Worm (Caenorhabditis elegans) whole organism, L1 larva: Measurements from ENCODE around the gene pqe-1.

Experiments
- C16A3.4 ChIP-seq: fragments of 150-350 bp; optimal IDR thresholded peaks from 2 replicates; lab custom pipeline; 2014; ENCODE audit warnings: missing biosample characterization, missing genetic modification characterization
- F16B12.6 ChIP-seq: fragments of 150-350 bp; optimal IDR thresholded peaks from 2 replicates; lab custom pipeline; 2014; ENCODE audit warnings: missing biosample characterization, missing genetic modification characterization
- Y116A8C.19 ChIP-seq: sonication (generic microtip); optimal IDR thresholded peaks from 2 replicates; lab custom pipeline; 2016; ENCODE audit warnings: missing compliant biosample characterization, missing genetic modification characterization, borderline replicate concordance
- blmp-1 ChIP-seq: fragments of 150-350 bp; optimal IDR thresholded peaks from 2 replicates; lab custom pipeline; 2014; ENCODE audit warnings: missing biosample characterization, missing genetic modification characterization
- ceh-8 ChIP-seq: fragments of 200-800 bp; sonication (Bioruptor generic); optimal IDR thresholded peaks from 2 replicates; lab custom pipeline; 2018; ENCODE audit warnings: mild to moderate bottlenecking, missing genetic modification characterization, moderate library complexity, missing compliant biosample characterization
- ceh-82 ChIP-seq, 3 experiments: fragments of 150-350 bp in 1 of 3; sonication (generic microtip) in 2 of 3; optimal IDR thresholded peaks; 2 replicates each; lab custom pipeline; 2014 to 2017; ENCODE audit warnings: missing biosample characterization in 3 of 3, missing genetic modification characterization in 3 of 3
- ceh-90 ChIP-seq: sonication (generic microtip); optimal IDR thresholded peaks from 2 replicates; lab custom pipeline; 2016; ENCODE audit warnings: missing genetic modification characterization, missing compliant biosample characterization
- ces-1 ChIP-seq: fragments of 150-350 bp; optimal IDR thresholded peaks from 2 replicates; lab custom pipeline; 2014; ENCODE audit warnings: missing biosample characterization, missing genetic modification reagents, missing genetic modification characterization
- dpl-1 ChIP-seq, 3 experiments: fragments of 150-350 bp in 2 of 3; sonication (generic microtip) in 1 of 3; optimal IDR thresholded peaks; 2 replicates each; lab custom pipeline; 2014 to 2017; ENCODE audit warnings: missing biosample characterization in 3 of 3, missing genetic modification characterization in 3 of 3, missing genetic modification reagents in 3 of 3
- dsc-1 ChIP-seq: sonication (generic microtip); optimal IDR thresholded peaks from 2 replicates; lab custom pipeline; 2016; ENCODE audit warnings: mild to moderate bottlenecking, missing genetic modification characterization, missing compliant biosample characterization
- efl-1 ChIP-seq, 4 experiments: fragments of 150-350 bp; optimal IDR thresholded peaks in 3 of 4; peaks in 1 of 4; 1 replicate in 1 of 4; 2 replicates in 3 of 4; lab custom pipeline; 2014; ENCODE audit warnings: missing biosample characterization in 2 of 4, missing genetic modification characterization in 2 of 4, missing genetic modification reagents in 2 of 4
- elt-2 ChIP-seq: sonication (generic microtip); optimal IDR thresholded peaks from 2 replicates; lab custom pipeline; 2016; ENCODE audit warnings: missing genetic modification characterization, mild to moderate bottlenecking, inconsistent platforms, missing compliant biosample characterization, missing genetic modification reagents
- elt-3 ChIP-seq, 6 experiments: fragments of 150-350 bp in 1 of 6; sonication (generic microtip); optimal IDR thresholded peaks; 2 replicates each; lab custom pipeline; 2017 to 2018; ENCODE audit warnings: missing biosample characterization in 6 of 6, missing genetic modification characterization in 6 of 6, inconsistent platforms in 1 of 6
- fkh-8 ChIP-seq: sonication (generic microtip); optimal IDR thresholded peaks from 2 replicates; lab custom pipeline; 2016; ENCODE audit warnings: mild to moderate bottlenecking, missing genetic modification characterization, missing compliant biosample characterization
- fos-1 ChIP-seq: fragments of 150-350 bp; optimal IDR thresholded peaks from 2 replicates; lab custom pipeline; 2014; ENCODE audit warnings: missing biosample characterization, missing genetic modification characterization
- hpl-2 ChIP-seq: fragments of 150-350 bp; optimal IDR thresholded peaks from 2 replicates; lab custom pipeline; 2014; ENCODE audit warnings: missing biosample characterization, missing genetic modification reagents, missing genetic modification characterization
- irx-1 ChIP-seq: sonication (generic microtip); optimal IDR thresholded peaks from 2 replicates; lab custom pipeline; 2016; ENCODE audit warnings: missing genetic modification characterization, missing compliant biosample characterization
- isw-1 ChIP-seq: fragments of 200-800 bp; sonication (Bioruptor generic); IDR thresholded peaks from 2 replicates; pipeline ENCODE4 v1.3.6; 2022; ENCODE audit warnings: missing genetic modification characterization, missing compliant biosample characterization
- jun-1 ChIP-seq: fragments of 150-350 bp; optimal IDR thresholded peaks from 2 replicates; lab custom pipeline; 2014; ENCODE audit warnings: missing biosample characterization, missing genetic modification reagents, missing genetic modification characterization
- lin-13 ChIP-seq: fragments of 150-350 bp; optimal IDR thresholded peaks from 2 replicates; lab custom pipeline; 2014; ENCODE audit warnings: missing biosample characterization, missing genetic modification reagents, missing genetic modification characterization
- lin-14 ChIP-seq: fragments of 200-800 bp; sonication (Bioruptor generic); optimal IDR thresholded peaks from 2 replicates; lab custom pipeline; 2018; ENCODE audit warnings: mild to moderate bottlenecking, missing genetic modification characterization, moderate library complexity, missing compliant biosample characterization
- lin-15B ChIP-seq: fragments of 150-350 bp; sonication (generic microtip); optimal IDR thresholded peaks from 3 replicates; lab custom pipeline; 2014; ENCODE audit warnings: missing biosample characterization, missing genetic modification characterization
- lin-35 ChIP-seq, 2 experiments: fragments of 150-350 bp; optimal IDR thresholded peaks; 2 replicates each; lab custom pipeline; 2014; ENCODE audit warnings: missing biosample characterization in 2 of 2, missing genetic modification characterization in 2 of 2, missing genetic modification reagents in 2 of 2
- lsy-2 ChIP-seq, 2 experiments: fragments of 150-350 bp; optimal IDR thresholded peaks; 2 replicates each; lab custom pipeline; 2014; ENCODE audit warnings: missing biosample characterization in 2 of 2, missing genetic modification characterization in 2 of 2
- mdl-1 ChIP-seq, 2 experiments: fragments of 150-350 bp; optimal IDR thresholded peaks; 2 replicates each; lab custom pipeline; 2014 to 2017; ENCODE audit warnings: missing biosample characterization in 2 of 2, missing genetic modification characterization in 2 of 2, inconsistent platforms in 1 of 2
- mep-1 ChIP-seq: fragments of 150-350 bp; optimal IDR thresholded peaks from 2 replicates; lab custom pipeline; 2014; ENCODE audit warnings: missing biosample characterization, missing genetic modification characterization
- nhr-12 ChIP-seq: sonication (generic microtip); optimal IDR thresholded peaks from 2 replicates; lab custom pipeline; 2017; ENCODE audit warnings: missing biosample characterization, missing genetic modification characterization
- nhr-19 ChIP-seq: fragments of 200-800 bp; sonication (Bioruptor generic); conservative IDR thresholded peaks from 2 replicates; pipeline ENCODE4 v1.3.6; 2022; ENCODE audit warnings: missing genetic modification characterization, missing compliant biosample characterization
- nhr-20 ChIP-seq: sonication (generic microtip); optimal IDR thresholded peaks from 2 replicates; lab custom pipeline; 2016; ENCODE audit warnings: mild to moderate bottlenecking, missing genetic modification characterization, missing compliant biosample characterization
- nhr-237 ChIP-seq: fragments of 150-350 bp; optimal IDR thresholded peaks from 2 replicates; lab custom pipeline; 2014; ENCODE audit warnings: missing biosample characterization, missing genetic modification characterization
- nhr-47 ChIP-seq: sonication (generic microtip); optimal IDR thresholded peaks from 2 replicates; lab custom pipeline; 2016; ENCODE audit warnings: mild to moderate bottlenecking, missing genetic modification characterization, moderate library complexity, missing compliant biosample characterization
- nhr-71 ChIP-seq: sonication (generic microtip); optimal IDR thresholded peaks from 2 replicates; lab custom pipeline; 2016; ENCODE audit warnings: mild to moderate bottlenecking, missing genetic modification characterization, moderate library complexity, missing compliant biosample characterization
- nhr-76 ChIP-seq: sonication (generic microtip); optimal IDR thresholded peaks from 2 replicates; lab custom pipeline; 2017; ENCODE audit warnings: missing biosample characterization, missing genetic modification characterization
- nhr-77 ChIP-seq: fragments of 150-350 bp; optimal IDR thresholded peaks from 2 replicates; lab custom pipeline; 2014; ENCODE audit warnings: missing biosample characterization, missing genetic modification characterization
- pag-3 ChIP-seq: sonication (generic microtip); optimal IDR thresholded peaks from 2 replicates; lab custom pipeline; 2017; ENCODE audit warnings: missing genetic modification characterization, mild to moderate bottlenecking, missing compliant biosample characterization, antibody characterized with exemption, borderline replicate concordance; ENCODE audit not compliant: insufficient read depth
- rnt-1 ChIP-seq: sonication (generic microtip); optimal IDR thresholded peaks from 2 replicates; lab custom pipeline; 2016; ENCODE audit warnings: mild to moderate bottlenecking, missing genetic modification characterization, moderate library complexity, missing compliant biosample characterization
- skn-1 ChIP-seq: fragments of 150-350 bp; optimal IDR thresholded peaks from 2 replicates; lab custom pipeline; 2014; ENCODE audit warnings: missing biosample characterization, missing genetic modification characterization
- snu-23 ChIP-seq: sonication (generic microtip); optimal IDR thresholded peaks from 2 replicates; lab custom pipeline; 2016; ENCODE audit warnings: missing genetic modification characterization, missing compliant biosample characterization
- sup-37 ChIP-seq: fragments of 200-800 bp; sonication (Bioruptor generic); optimal IDR thresholded peaks from 2 replicates; lab custom pipeline; 2018; ENCODE audit warnings: mild to moderate bottlenecking, missing genetic modification characterization, missing compliant biosample characterization
- swsn-7 ChIP-seq: sonication (generic microtip); optimal IDR thresholded peaks from 2 replicates; lab custom pipeline; 2016; ENCODE audit warnings: missing genetic modification characterization, missing compliant biosample characterization
- unc-130 ChIP-seq: fragments of 150-350 bp; optimal IDR thresholded peaks from 2 replicates; lab custom pipeline; 2017; ENCODE audit warnings: missing biosample characterization, missing genetic modification characterization, inconsistent platforms
- unc-86 ChIP-seq: sonication (generic microtip); optimal IDR thresholded peaks from 2 replicates; lab custom pipeline; 2016; ENCODE audit warnings: missing genetic modification characterization, missing compliant biosample characterization
- xbp-1 ChIP-seq: sonication (generic microtip); optimal IDR thresholded peaks from 2 replicates; lab custom pipeline; 2016; ENCODE audit warnings: missing genetic modification characterization, missing compliant biosample characterization

Gene pqe-1

DNA sequence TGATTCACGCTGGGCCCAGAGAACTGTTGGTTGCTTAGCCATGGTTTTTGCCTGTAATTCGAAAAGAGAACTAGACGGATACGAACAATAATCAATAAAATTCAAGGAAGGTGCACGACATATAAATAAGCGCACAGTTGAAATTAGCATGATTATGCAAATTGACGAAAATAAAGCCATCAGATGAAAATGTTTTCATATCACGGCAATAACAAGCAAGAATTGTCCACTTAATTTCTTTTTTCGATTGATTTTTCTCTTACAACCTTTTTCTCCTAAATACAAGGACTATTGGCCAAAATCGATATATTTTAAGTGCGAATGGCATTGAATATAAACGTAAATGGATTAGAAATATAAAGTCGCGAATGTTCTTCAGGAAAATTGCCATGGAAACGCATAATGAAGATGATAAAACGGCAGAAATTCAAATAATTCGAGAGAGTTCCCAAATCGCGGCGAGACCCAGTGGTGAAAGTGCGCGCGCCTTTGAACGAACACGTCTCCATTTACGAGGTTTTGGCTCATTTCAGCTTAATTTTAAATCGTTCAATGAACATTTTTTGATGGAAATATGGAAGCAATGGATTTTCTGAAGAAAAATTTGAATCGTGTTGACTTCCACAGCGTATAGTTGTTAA is 36.2 kb upstream of the pqe-1 start, which contains the start of the genes daf-41 and toc-1:
TSS of gene daf-41 (minus strand) at position 51 of the 641 bp plus-strand sequence.
TSS of gene toc-1 (plus strand) at position 537 of the 641 bp plus-strand sequence.
- TF ChIP-seq ces-1 (GFP tag; lab: Kevin White, UChicago) = no peak
- peak; percentile 65 for TF ChIP-seq lin-14
- TF ChIP-seq swsn-7 (tag; lab: Kevin White, UChicago) = peak; percentile 44
- TF ChIP-seq fkh-8 = peak; percentile 81
- TF ChIP-seq ceh-82 (tag; optimal IDR thresholded peaks at IDR 0.05; lab: Kevin White, UChicago) = peak in 1 of 3 experiments; percentile 12
- peak; percentile 18; the same call in 1 of the 2 replicates for TF ChIP-seq nhr-19 (GFP tag; lab: Robert Waterston, UW)
- peak; percentile 59 for TF ChIP-seq nhr-71 (tag; lab: Kevin White, UChicago)
- peak in 1 of 2 experiments; percentile 24 for TF ChIP-seq mdl-1 (tag; optimal IDR thresholded peaks at IDR 0.05; lab: Kevin White, UChicago)
- TF ChIP-seq irx-1 (tag; lab: Kevin White, UChicago) = no peak
- TF ChIP-seq nhr-237 (tag; lab: Kevin White, UChicago) = no peak
- peak; percentile 16 for TF ChIP-seq ceh-8
- TF ChIP-seq unc-130 (tag; lab: Kevin White, UChicago) = peak; percentile 17
- TF ChIP-seq hpl-2 = no peak
- no peak for TF ChIP-seq sup-37 (GFP tag; lab: Kevin White, UChicago)
- peak; percentile 63 for TF ChIP-seq dsc-1
- TF ChIP-seq isw-1 (GFP tag; lab: Robert Waterston, UW) = peak; percentile 18; the same call in 1 of the 2 replicates
- peak; percentile 13 for TF ChIP-seq F16B12.6
- TF ChIP-seq jun-1 = peak; percentile 20
- TF ChIP-seq lin-13 (GFP tag; lab: Kevin White, UChicago) = peak; percentile 48
- TF ChIP-seq lin-35 (GFP tag; optimal IDR thresholded peaks at IDR 0.05; lab: Kevin White, UChicago) = peak; percentile 72 to 77
- peak; percentile 72 for TF ChIP-seq blmp-1 (tag; lab: Kevin White, UChicago)
- peak; percentile 10 for TF ChIP-seq lin-15B (tag; lab: Kevin White, UChicago)
- TF ChIP-seq unc-86 (tag; lab: Kevin White, UChicago) = no peak
- TF ChIP-seq rnt-1 = peak; percentile 11
- no peak for TF ChIP-seq elt-2 (tag; lab: Kevin White, UChicago)
- TF ChIP-seq ceh-90 (tag; lab: Kevin White, UChicago) = peak; percentile 18
- peak; percentile 47 for TF ChIP-seq nhr-47 (tag; lab: Kevin White, UChicago)
- peak; percentile 31 for TF ChIP-seq nhr-20
- peak; percentile 68 for TF ChIP-seq snu-23 (GFP tag; lab: Kevin White, UChicago)
- no peak for TF ChIP-seq nhr-77 (tag; lab: Kevin White, UChicago)
- TF ChIP-seq lsy-2 (tag; optimal IDR thresholded peaks at IDR 0.05; lab: Kevin White, UChicago) = peak; percentile 69 to 73
- peak; percentile 20 for TF ChIP-seq fos-1 (tag; lab: Kevin White, UChicago)
- TF ChIP-seq dpl-1 (GFP tag; optimal IDR thresholded peaks at IDR 0.05; lab: Kevin White, UChicago) = peak; percentile 54 to 71 (median 58)
- TF ChIP-seq C16A3.4 (tag; lab: Kevin White, UChicago) = peak; percentile 57
- no peak for TF ChIP-seq Y116A8C.19 (tag; lab: Kevin White, UChicago)
- TF ChIP-seq nhr-76 = no peak
- TF ChIP-seq mep-1 = peak; percentile 82
- peak in 1 of 6 experiments; percentile 20 for TF ChIP-seq elt-3 (tag; optimal IDR thresholded peaks at IDR 0.05; lab: Kevin White, UChicago)
- peak; percentile 77 for TF ChIP-seq skn-1 (tag; lab: Kevin White, UChicago)
- peak; percentile 40 for TF ChIP-seq xbp-1 (tag; lab: Kevin White, UChicago)
- TF ChIP-seq efl-1 (optimal IDR thresholded peaks at IDR 0.05; lab: Kevin White, UChicago) = peak; percentile 50 to 68
- peak; percentile 68 to 91 for TF ChIP-seq efl-1 (GFP tag; optimal IDR thresholded peaks at IDR 0.05 in 1 of 2; lab: Kevin White, UChicago)

DNA sequence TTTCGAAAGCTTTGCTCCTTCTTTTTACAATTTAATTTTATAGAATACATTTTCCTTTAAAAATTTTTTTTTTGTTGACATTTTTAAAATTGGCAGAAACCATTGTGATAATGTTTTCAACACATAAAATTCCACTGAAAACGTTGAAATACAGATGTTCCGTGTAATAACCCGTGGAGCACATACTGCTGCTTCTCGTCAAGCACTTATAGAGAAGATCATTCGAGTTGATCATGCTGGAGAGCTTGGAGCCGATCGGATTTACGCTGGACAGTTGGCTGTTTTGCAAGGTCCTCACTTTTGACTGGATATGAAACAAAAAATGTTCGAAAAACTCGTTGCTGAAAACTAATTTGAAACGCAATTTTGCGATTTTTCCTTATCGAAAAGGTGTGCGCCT is 33.3 kb upstream of the pqe-1 start, which contains the start of gene clk-1:
TSS of gene clk-1 (plus strand) at position 155 of the 400 bp plus-strand sequence.
- TF ChIP-seq nhr-12 (tag; lab: Kevin White, UChicago) (no peak), snu-23 (GFP tag; lab: Kevin White, UChicago) (no peak), pag-3 (tag; lab: Kevin White, UChicago) (no peak)
